Worm (Caenorhabditis elegans) whole organism, young adult: Measurements from ENCODE around the gene let-19.

Source experiments
- Y95B8A.8 ChIP-seq: fragments of 200-800 bp; sonication (Bioruptor generic); IDR thresholded peaks from 2 replicates; pipeline ENCODE4 v1.3.6; 2022; ENCODE audit warnings: missing genetic modification reagents, missing genetic modification characterization, missing compliant biosample characterization
- dpl-1 ChIP-seq: fragments of 150-350 bp; optimal IDR thresholded peaks from 2 replicates; lab custom pipeline; 2014; ENCODE audit warnings: missing biosample characterization, missing genetic modification reagents, missing genetic modification characterization

DNA sequence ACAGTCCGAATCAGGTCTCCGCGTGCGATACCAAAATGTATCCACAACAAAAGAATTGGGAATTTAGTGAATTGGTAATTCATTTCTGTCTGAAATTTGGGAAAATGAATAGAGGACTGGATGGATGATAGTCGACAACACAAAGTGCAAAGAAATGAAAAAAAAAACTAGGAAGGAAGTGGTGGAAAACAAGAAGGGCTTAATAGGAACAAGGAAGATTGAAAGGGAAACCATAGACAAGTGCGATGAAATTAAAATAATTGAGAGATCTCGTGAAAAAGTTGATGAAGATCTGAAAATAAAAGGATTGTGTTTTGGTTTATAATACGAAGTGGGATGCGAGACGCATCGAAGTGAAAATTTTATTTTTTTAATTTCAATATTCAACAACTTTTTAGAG, 23.3 kb downstream of the let-19 start, which contains the start of gene F07H5.7:
- TF ChIP-seq dpl-1 = no peak
- TF ChIP-seq Y95B8A.8 (GFP tag; lab: Robert Waterston, UW) = no peak
